Worm (Caenorhabditis elegans) whole organism, L2 larva: Measurements from ENCODE around the gene ldb-1.

ENCODE experiments used
- alr-1 ChIP-seq: fragments of 150-350 bp; optimal IDR thresholded peaks from 2 replicates; lab custom pipeline; 2014; ENCODE audit warnings: missing biosample characterization, missing genetic modification characterization
- ceh-16 ChIP-seq: fragments of 150-350 bp; optimal IDR thresholded peaks from 2 replicates; lab custom pipeline; 2014; ENCODE audit warnings: missing biosample characterization, missing genetic modification characterization
- egl-27 ChIP-seq: sonication (generic microtip); optimal IDR thresholded peaks from 3 replicates; lab custom pipeline; 2017; ENCODE audit warnings: missing biosample characterization, missing genetic modification reagents, missing genetic modification characterization
- elt-3 ChIP-seq: sonication (generic microtip); optimal IDR thresholded peaks from 2 replicates; lab custom pipeline; 2017; ENCODE audit warnings: missing biosample characterization, missing genetic modification characterization
- mab-5 ChIP-seq: fragments of 150-350 bp; optimal IDR thresholded peaks from 2 replicates; lab custom pipeline; 2014; ENCODE audit warnings: missing biosample characterization, missing genetic modification characterization
- mdl-1 ChIP-seq, 2 experiments: fragments of 150-350 bp in 1 of 2; sonication (generic microtip) in 1 of 2; optimal IDR thresholded peaks; 2 replicates each; lab custom pipeline; 2017; ENCODE audit warnings: missing biosample characterization in 2 of 2, missing genetic modification characterization in 2 of 2
- nhr-237 ChIP-seq: fragments of 150-350 bp; optimal IDR thresholded peaks from 2 replicates; lab custom pipeline; 2014; ENCODE audit warnings: missing biosample characterization, missing genetic modification characterization
- sma-3 ChIP-seq: sonication (generic microtip); optimal IDR thresholded peaks from 2 replicates; lab custom pipeline; 2016; ENCODE audit warnings: missing genetic modification reagents, missing genetic modification characterization, missing compliant biosample characterization
- snpc-4 ChIP-seq: fragments of 150-350 bp; optimal IDR thresholded peaks from 2 replicates; lab custom pipeline; 2014; ENCODE audit warnings: missing biosample characterization, missing genetic modification characterization
- zag-1 ChIP-seq: fragments of 150-350 bp; optimal IDR thresholded peaks from 2 replicates; lab custom pipeline; 2014; ENCODE audit warnings: missing biosample characterization, missing genetic modification characterization

DNA sequence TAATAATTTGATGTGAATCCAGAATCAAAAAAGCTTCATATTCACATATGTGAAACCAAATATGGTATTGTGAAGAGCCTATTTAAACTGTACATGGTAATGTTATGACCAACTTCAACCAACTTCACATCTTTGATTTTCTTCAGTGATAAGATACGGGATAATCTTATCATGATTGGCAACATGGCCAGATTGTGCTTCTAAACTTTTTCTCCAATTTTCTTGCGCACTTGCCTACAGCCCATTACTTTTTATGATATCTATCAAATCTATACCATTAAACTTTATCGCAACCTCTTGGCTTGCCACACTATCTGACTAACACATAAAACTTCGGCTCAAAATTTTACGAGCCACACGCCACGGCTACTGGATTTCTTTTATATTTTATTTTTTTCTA is 3.7 kb downstream of the ldb-1 start:
- TF ChIP-seq elt-3 (tag; lab: Kevin White, UChicago) = no peak
- no peak for TF ChIP-seq zag-1 (tag; lab: Kevin White, UChicago)
- no peak for TF ChIP-seq snpc-4 (tag; lab: Kevin White, UChicago)
- TF ChIP-seq sma-3 (GFP tag; lab: Kevin White, UChicago) = no peak
- no peak for TF ChIP-seq mab-5 (tag; lab: Kevin White, UChicago)
- TF ChIP-seq mdl-1 (tag; optimal IDR thresholded peaks at IDR 0.05; lab: Kevin White, UChicago) = no peak
- TF ChIP-seq egl-27 (tag; lab: Kevin White, UChicago) = no peak
- no peak for TF ChIP-seq ceh-16
- no peak for TF ChIP-seq nhr-237 (tag; lab: Kevin White, UChicago)
- TF ChIP-seq alr-1 (tag; lab: Kevin White, UChicago) = no peak
